Fruit fly (Drosophila melanogaster) whole organism, embryonic: ENCODE results near the gene CG32379.

ENCODE experiments used
- Asciz ChIP-seq: fragments of 200-800 bp; sonication (Bioruptor generic); optimal IDR thresholded peaks from 2 replicates; lab custom pipeline; 2017; ENCODE audit warnings: missing biosample characterization, mild to moderate bottlenecking, missing genetic modification characterization, missing genetic modification reagents
- Awh ChIP-seq: fragments of 200-800 bp; sonication (Bioruptor generic); IDR thresholded peaks from 2 replicates; pipeline ENCODE4, ENCODE4 v1.3.6; 2022; ENCODE audit warnings: missing biosample characterization, missing genetic modification characterization
- CG10366 ChIP-seq: fragments of 200-800 bp; sonication (Bioruptor generic); IDR thresholded peaks from 2 replicates; pipeline ENCODE4 v1.3.6; 2022; ENCODE audit warnings: missing biosample characterization, missing genetic modification characterization
- CG11247 ChIP-seq: fragments of 200-800 bp; sonication (Bioruptor generic); IDR thresholded peaks from 2 replicates; pipeline ENCODE4 v1.3.6; 2022; ENCODE audit warnings: missing biosample characterization, missing genetic modification characterization
- CG11696 ChIP-seq: fragments of 200-800 bp; sonication (Bioruptor generic); IDR thresholded peaks from 2 replicates; pipeline ENCODE4 v1.3.6; 2022; ENCODE audit warnings: missing biosample characterization, missing genetic modification characterization
- CG13296 ChIP-seq: fragments of 200-800 bp; sonication (Bioruptor generic); optimal IDR thresholded peaks from 3 replicates; lab custom pipeline; 2018; ENCODE audit warnings: missing biosample characterization, mild to moderate bottlenecking, missing genetic modification characterization
- CG1529 ChIP-seq: fragments of 200-800 bp; sonication (Bioruptor generic); optimal IDR thresholded peaks from 3 replicates; lab custom pipeline; 2018; ENCODE audit warnings: missing biosample characterization, missing genetic modification characterization
- CG1602 ChIP-seq: fragments of 200-800 bp; sonication (Bioruptor generic); optimal IDR thresholded peaks from 3 replicates; lab custom pipeline; 2016; ENCODE audit warnings: missing biosample characterization, missing genetic modification characterization
- CG18619 ChIP-seq: fragments of 200-800 bp; sonication (Bioruptor generic); optimal IDR thresholded peaks from 3 replicates; lab custom pipeline; 2017; ENCODE audit warnings: missing biosample characterization, mild to moderate bottlenecking, missing genetic modification characterization
- CG2116 ChIP-seq: fragments of 200-800 bp; sonication (Bioruptor generic); optimal IDR thresholded peaks from 3 replicates; lab custom pipeline; 2018; ENCODE audit warnings: missing biosample characterization, mild to moderate bottlenecking, missing genetic modification characterization
- CG2875 ChIP-seq: fragments of 200-800 bp; sonication (Bioruptor generic); optimal IDR thresholded peaks from 2 replicates; lab custom pipeline; 2017; ENCODE audit warnings: missing biosample characterization, mild to moderate bottlenecking, missing genetic modification characterization, missing genetic modification reagents
- CG32767 ChIP-seq: fragments of 200-800 bp; sonication (Bioruptor generic); IDR thresholded peaks from 2 replicates; pipeline ENCODE4 v1.3.6; 2022; ENCODE audit warnings: missing biosample characterization, missing genetic modification characterization
- CG6854 ChIP-seq: fragments of 200-800 bp; sonication (Bioruptor generic); optimal IDR thresholded peaks from 3 replicates; lab custom pipeline; 2017; ENCODE audit warnings: missing biosample characterization, mild to moderate bottlenecking, missing genetic modification characterization
- CG7357 ChIP-seq: fragments of 200-800 bp; sonication (Bioruptor generic); IDR thresholded peaks from 3 replicates; pipeline ENCODE4 v1.3.6; 2022; ENCODE audit warnings: missing biosample characterization, missing genetic modification characterization
- CG8089 ChIP-seq: fragments of 200-800 bp; sonication (Bioruptor generic); optimal IDR thresholded peaks from 3 replicates; lab custom pipeline; 2016; ENCODE audit warnings: missing biosample characterization, missing genetic modification characterization
- CrebB ChIP-seq: fragments of 200-800 bp; sonication (Bioruptor generic); optimal IDR thresholded peaks from 3 replicates; lab custom pipeline; 2018; ENCODE audit warnings: missing biosample characterization, mild to moderate bottlenecking, missing genetic modification characterization
- Dek ChIP-seq: fragments of 200-800 bp; sonication (Bioruptor generic); optimal IDR thresholded peaks from 3 replicates; lab custom pipeline; 2019; ENCODE audit warnings: missing biosample characterization, mild to moderate bottlenecking, missing genetic modification characterization, moderate library complexity
- Doc2 ChIP-seq: fragments of 200-800 bp; sonication (Bioruptor generic); IDR thresholded peaks from 2 replicates; pipeline ENCODE4 v1.3.6; 2022; ENCODE audit warnings: missing biosample characterization, missing genetic modification characterization
- H2.0 ChIP-seq: fragments of 200-800 bp; sonication (Bioruptor generic); IDR thresholded peaks from 2 replicates; pipeline ENCODE4 v1.3.6; 2022; ENCODE audit warnings: missing biosample characterization, missing genetic modification characterization
- HmgD ChIP-seq: fragments of 200-800 bp; sonication (Bioruptor generic); optimal IDR thresholded peaks from 3 replicates; lab custom pipeline; 2016; ENCODE audit warnings: missing biosample characterization, missing genetic modification characterization
- Hr3 ChIP-seq: fragments of 200-800 bp; sonication (Bioruptor generic); optimal IDR thresholded peaks from 3 replicates; lab custom pipeline; 2016; ENCODE audit warnings: missing biosample characterization, missing genetic modification characterization
- Hr78 ChIP-seq, 2 experiments: fragments of 200-800 bp in 1 of 2; fragments of >200 bp in 1 of 2; sonication (Bioruptor generic) in 1 of 2; optimal IDR thresholded peaks; 2 replicates each; lab custom pipeline; 2017 to 2019; ENCODE audit warnings: missing biosample characterization in 2 of 2, missing genetic modification characterization in 2 of 2, mild to moderate bottlenecking in 1 of 2, moderate library complexity in 1 of 2
- Lhr ChIP-seq: fragments of 200-800 bp; sonication (Bioruptor generic); optimal IDR thresholded peaks from 3 replicates; lab custom pipeline; 2017; ENCODE audit warnings: mild to moderate bottlenecking, missing biosample characterization, missing genetic modification reagents, missing genetic modification characterization
- Neu2 ChIP-seq: fragments of 200-800 bp; sonication (Bioruptor generic); optimal IDR thresholded peaks from 3 replicates; lab custom pipeline; 2016; ENCODE audit warnings: missing biosample characterization, missing genetic modification characterization, borderline replicate concordance
- Nf-YA ChIP-seq: fragments of 200-800 bp; sonication (Bioruptor generic); IDR thresholded peaks from 2 replicates; pipeline ENCODE4 v1.3.6; 2022; ENCODE audit warnings: missing biosample characterization, missing genetic modification characterization
- Spps ChIP-seq: fragments of 200-800 bp; sonication (Bioruptor generic); optimal IDR thresholded peaks from 2 replicates; lab custom pipeline; 2018; ENCODE audit warnings: missing biosample characterization, mild to moderate bottlenecking, missing genetic modification characterization
- YL-1 ChIP-seq: fragments of 200-800 bp; sonication (Bioruptor generic); optimal IDR thresholded peaks from 3 replicates; lab custom pipeline; 2017; ENCODE audit warnings: missing biosample characterization, mild to moderate bottlenecking, missing genetic modification characterization
- bowl ChIP-seq: fragments of 200-800 bp; sonication (Bioruptor generic); IDR thresholded peaks from 2 replicates; pipeline ENCODE4 v1.3.6; 2022; ENCODE audit warnings: missing biosample characterization, missing genetic modification characterization
- btn ChIP-seq: fragments of 200-800 bp; sonication (Bioruptor generic); optimal IDR thresholded peaks from 2 replicates; lab custom pipeline; 2016; ENCODE audit warnings: missing biosample characterization, missing genetic modification characterization
- cad ChIP-seq: fragments of >200 bp; optimal IDR thresholded peaks from 2 replicates; lab custom pipeline; 2017; ENCODE audit warnings: missing biosample characterization, missing genetic modification characterization
- cato ChIP-seq: fragments of 200-800 bp; sonication (Bioruptor generic); optimal IDR thresholded peaks from 2 replicates; lab custom pipeline; 2016; ENCODE audit warnings: missing biosample characterization, missing genetic modification characterization, borderline replicate concordance
- croc ChIP-seq: fragments of 200-800 bp; sonication (Bioruptor generic); conservative IDR thresholded peaks from 3 replicates; pipeline ENCODE4 v1.3.6; 2022; ENCODE audit warnings: missing biosample characterization, missing genetic modification characterization
- ewg ChIP-seq: fragments of 200-800 bp; sonication (Bioruptor generic); optimal IDR thresholded peaks from 3 replicates; lab custom pipeline; 2017; ENCODE audit warnings: mild to moderate bottlenecking, missing biosample characterization, missing genetic modification reagents, missing genetic modification characterization
- fd102C ChIP-seq: fragments of 200-800 bp; sonication (Bioruptor generic); optimal IDR thresholded peaks from 2 replicates; lab custom pipeline; 2018; ENCODE audit warnings: missing biosample characterization, mild to moderate bottlenecking, missing genetic modification characterization, moderate library complexity
- knrl ChIP-seq: fragments of 200-800 bp; sonication (Bioruptor generic); IDR thresholded peaks from 3 replicates; pipeline ENCODE4 v1.3.6; 2022; ENCODE audit warnings: missing biosample characterization, missing genetic modification characterization; ENCODE audit not compliant: partially characterized antibody
- lmd ChIP-seq: fragments of 200-800 bp; sonication (Bioruptor generic); IDR thresholded peaks from 2 replicates; pipeline ENCODE4 v1.3.6; 2022; ENCODE audit warnings: missing biosample characterization, missing genetic modification characterization
- maf-S ChIP-seq: fragments of 200-800 bp; sonication (Bioruptor generic); optimal IDR thresholded peaks from 2 replicates; lab custom pipeline; 2016; ENCODE audit warnings: missing biosample characterization, missing genetic modification characterization
- nerfin-2 ChIP-seq: fragments of 200-800 bp; sonication (Bioruptor generic); IDR thresholded peaks from 2 replicates; pipeline ENCODE4 v1.3.6; 2022; ENCODE audit warnings: missing biosample characterization, missing genetic modification characterization; ENCODE audit not compliant: partially characterized antibody
- pan ChIP-seq, 4 experiments: fragments of >200 bp in 3 of 4; fragments of 200-800 bp in 1 of 4; sonication (Bioruptor generic) in 1 of 4; optimal IDR thresholded peaks in 3 of 4; IDR thresholded peaks in 1 of 4; 2 replicates each; pipeline versions ENCODE4 v1.3.6 to Lab custom; 2017 to 2022; ENCODE audit warnings: missing biosample characterization in 2 of 4, missing genetic modification characterization in 2 of 4, mixed read lengths in 1 of 4
- schlank ChIP-seq: fragments of 200-800 bp; sonication (Bioruptor generic); optimal IDR thresholded peaks from 2 replicates; lab custom pipeline; 2018; ENCODE audit warnings: missing biosample characterization, mild to moderate bottlenecking, missing genetic modification characterization
- sr ChIP-seq: fragments of 200-800 bp; sonication (Bioruptor generic); IDR thresholded peaks from 3 replicates; pipeline ENCODE4 v1.3.6; 2022; ENCODE audit warnings: missing biosample characterization, missing genetic modification characterization
- ssp ChIP-seq: fragments of 200-800 bp; sonication (Bioruptor generic); IDR thresholded peaks from 2 replicates; pipeline ENCODE4 v1.3.6; 2022; ENCODE audit warnings: missing biosample characterization, missing genetic modification characterization
- tgo ChIP-seq: fragments of 200-800 bp; sonication (Bioruptor generic); IDR thresholded peaks from 3 replicates; pipeline ENCODE4 v1.3.6; 2022; ENCODE audit warnings: missing biosample characterization, missing genetic modification characterization
- tio ChIP-seq: fragments of 200-800 bp; sonication (Bioruptor generic); optimal IDR thresholded peaks from 2 replicates; lab custom pipeline; 2017; ENCODE audit warnings: missing biosample characterization, missing genetic modification characterization, inconsistent platforms
- tup ChIP-seq: fragments of 200-800 bp; sonication (Bioruptor generic); optimal IDR thresholded peaks from 2 replicates; lab custom pipeline; 2016; ENCODE audit warnings: missing biosample characterization, mild to moderate bottlenecking, missing genetic modification characterization, moderate library complexity
- wek ChIP-seq: fragments of 200-800 bp; sonication (Bioruptor generic); optimal IDR thresholded peaks from 3 replicates; lab custom pipeline; 2018; ENCODE audit warnings: missing biosample characterization, mild to moderate bottlenecking, missing genetic modification characterization, moderate library complexity
- zen ChIP-seq: fragments of 200-800 bp; sonication (Bioruptor generic); optimal IDR thresholded peaks from 3 replicates; lab custom pipeline; 2018; ENCODE audit warnings: missing biosample characterization, mild to moderate bottlenecking, missing genetic modification characterization, moderate library complexity

CG32379 gene

DNA sequence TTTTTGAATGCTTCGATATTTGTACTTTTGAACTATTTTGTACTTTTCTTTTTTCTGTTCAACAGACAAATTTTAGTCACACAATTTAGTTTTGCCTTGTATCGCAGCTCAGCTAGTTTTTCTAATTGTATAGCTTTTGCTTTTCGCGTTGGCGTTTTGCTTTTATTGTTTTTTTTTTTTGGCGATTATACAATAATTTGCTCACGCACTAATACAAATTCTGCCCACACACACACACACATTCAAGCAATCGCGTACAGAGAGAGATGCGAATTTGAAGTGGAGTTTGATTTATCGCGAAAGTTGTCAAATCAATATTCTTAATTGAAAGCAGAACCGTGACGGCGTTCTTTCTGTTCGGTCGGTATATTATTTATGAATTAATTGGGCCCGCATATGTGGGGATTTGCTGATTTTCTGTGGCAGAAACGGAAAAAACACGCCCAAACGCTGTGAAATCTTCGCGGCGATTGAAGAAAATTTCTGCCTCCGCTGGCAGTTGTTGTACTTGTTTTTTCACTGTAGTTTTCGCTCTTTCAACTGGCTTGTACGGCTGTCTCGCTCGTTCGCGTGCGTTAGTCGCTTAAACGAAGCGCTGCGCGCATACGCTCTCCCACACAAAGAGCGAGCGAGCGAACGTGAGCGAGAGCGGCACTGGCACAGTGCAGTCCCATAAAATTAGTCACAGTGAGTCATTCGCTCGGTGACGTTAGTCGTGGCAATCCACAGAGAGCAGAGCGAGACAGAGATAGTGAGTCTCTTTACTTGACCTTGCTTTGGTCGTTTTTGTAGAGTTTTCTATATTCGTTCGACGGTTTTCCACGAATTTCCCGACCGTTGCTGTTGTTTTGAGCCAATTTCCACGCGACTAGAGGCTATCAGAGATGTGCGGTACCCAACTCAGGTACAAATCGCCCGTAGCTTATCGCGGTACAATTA lies 38.8 kb downstream of the CG32379 start, which contains the start of gene Rac2 (continued):
- TF ChIP-seq YL-1 (GFP tag; lab: Kevin White, UChicago) (peak; percentile 60), tup (GFP tag; lab: Kevin White, UChicago) (no peak), croc (GFP tag; lab: Robert Waterston, UW) (no peak), fd102C (GFP tag; lab: Kevin White, UChicago) (no peak), Nf-YA (GFP tag; lab: Robert Waterston, UW) (0 out of 2 replicates have a peak, but pooled peaks have one; percentile 31), CrebB (tag; lab: Kevin White, UChicago) (peak; percentile 11), CG1602 (GFP tag; lab: Kevin White, UChicago) (no peak), cad (peak; percentile 76), Doc2 (GFP tag; lab: Robert Waterston, UW) (no peak), CG2875 (no peak), H2.0 (no peak), Neu2 (no peak), maf-S (GFP tag; lab: Kevin White, UChicago) (no peak), CG18619 (no peak), Spps (tag; lab: Kevin White, UChicago) (no peak), Hr3 (GFP tag; lab: Kevin White, UChicago) (no peak), CG8089 (GFP tag; lab: Kevin White, UChicago) (no peak), CG2116 (GFP tag; lab: Kevin White, UChicago) (no peak), CG13296 (GFP tag; lab: Kevin White, UChicago) (peak; percentile 31), schlank (tag; lab: Kevin White, UChicago) (no peak), CG32767 (no peak), lmd (0 out of 2 replicates have a peak, but pooled peaks have one; percentile 10), ssp (GFP tag; lab: Robert Waterston, UW) (no peak), CG1529 (GFP tag; lab: Kevin White, UChicago) (no peak), Asciz (GFP tag; lab: Kevin White, UChicago) (no peak), btn (GFP tag; lab: Kevin White, UChicago) (no peak), sr (GFP tag; lab: Robert Waterston, UW) (peak; percentile 67), HmgD (peak; percentile 45), tgo (GFP tag; lab: Robert Waterston, UW) (no peak), Dek (tag; lab: Kevin White, UChicago) (no peak), Hr78 (GFP tag; optimal IDR thresholded peaks at IDR 0.05; lab: Kevin White, UChicago) (peak in 1 of 2 experiments; percentile 85), CG10366 (GFP tag; lab: Robert Waterston, UW) (no peak), CG7357 (0 out of 3 replicates have a peak, but pooled peaks have one; percentile 13), ewg (GFP tag; lab: Kevin White, UChicago) (peak; percentile 38), wek (GFP tag; lab: Kevin White, UChicago) (no peak), tio (GFP tag; lab: Kevin White, UChicago) (no peak), bowl (GFP tag; lab: Robert Waterston, UW) (no peak), CG6854 (GFP tag; lab: Kevin White, UChicago) (no peak), CG11696 (GFP tag; lab: Robert Waterston, UW) (no peak), Lhr (GFP tag; lab: Kevin White, UChicago) (no peak), Awh (GFP tag; lab: Robert Waterston, UW) (0 out of 2 replicates have a peak, but pooled peaks have one; percentile 47), knrl (peak; percentile 13; the same call in 1 of the 3 replicates), CG11247 (GFP tag; lab: Robert Waterston, UW) (0 out of 2 replicates have a peak, but pooled peaks have one; percentile 4), cato (GFP tag; lab: Kevin White, UChicago) (no peak), nerfin-2 (GFP tag; lab: Robert Waterston, UW) (no peak), zen (no peak), pan (optimal IDR thresholded peaks at IDR 0.05; lab: Kevin White, UChicago) (no peak), pan (GFP tag; optimal IDR thresholded peaks at IDR 0.05 in 1 of 2, IDR thresholded peaks at IDR 0.05 in 1 of 2) (peak in 1 of 2 experiments; percentile 16)
